Worm (Caenorhabditis elegans) whole organism, L4/young adult: ENCODE data around the gene Y57G11C.1144.
"Not testable (repeated sequence)": the region's sequence is repeated elsewhere in the genome, so short reads cannot be mapped to it uniquely, and the experiment has no call there.

Source experiments
- W03F9.2 ChIP-seq: fragments of 150-350 bp; optimal IDR thresholded peaks from 2 replicates; lab custom pipeline; 2014; ENCODE audit warnings: missing biosample characterization, missing genetic modification characterization
- dao-5 ChIP-seq: sonication (generic microtip); optimal IDR thresholded peaks from 2 replicates; lab custom pipeline; 2016; ENCODE audit warnings: missing genotype, missing genetic modification characterization, moderate library complexity, missing compliant biosample characterization
- him-1 ChIP-seq: sonication (generic microtip); optimal IDR thresholded peaks from 2 replicates; lab custom pipeline; 2016; ENCODE audit warnings: missing genotype, missing genetic modification reagents, missing genetic modification characterization, missing compliant biosample characterization

The Y57G11C.1144 gene

DNA sequence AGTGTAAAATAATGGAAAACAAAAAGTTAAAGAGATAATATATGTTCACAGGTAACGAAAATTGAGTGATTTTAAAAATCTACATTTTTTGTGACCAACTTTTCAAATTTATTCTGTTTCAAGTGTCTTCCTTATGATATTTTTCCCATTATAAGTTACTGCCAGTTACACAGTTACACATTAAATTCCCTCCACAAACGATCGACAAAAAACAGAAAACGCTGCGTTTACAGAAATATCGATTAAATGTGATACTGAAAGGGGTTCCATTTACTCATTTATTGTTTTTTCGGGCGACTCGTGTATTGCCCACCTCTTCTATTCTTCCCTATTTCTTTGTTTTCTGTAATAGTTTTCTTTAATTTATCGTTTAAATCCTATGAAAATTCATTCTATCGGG, at the start of gene Y57G11C.1144:
Gene Y57G11C.1144 (plus strand): TSS at position 301 of the 400 bp plus-strand sequence.
- TF ChIP-seq him-1 (tag; lab: Kevin White, UChicago) (no peak), dao-5 (tag; lab: Kevin White, UChicago) (no peak), W03F9.2 (tag; lab: Kevin White, UChicago) (no peak)

ce11 chrIV:14888889-14889664, 48.0 kb upstream of the Y57G11C.1144 start:
- TF ChIP-seq dao-5 (tag; lab: Kevin White, UChicago) = no peak
- no peak for TF ChIP-seq him-1 (tag; lab: Kevin White, UChicago)
- TF ChIP-seq W03F9.2 (tag; lab: Kevin White, UChicago) = no peak

ce11 chrIV:14890914-14891313, 46.2 kb upstream of the Y57G11C.1144 start:
- TF ChIP-seq dao-5 (tag; lab: Kevin White, UChicago) (no peak), him-1 (tag; lab: Kevin White, UChicago) (no peak), W03F9.2 (tag; lab: Kevin White, UChicago) (no peak)

ce11 chrIV:14891996-14892395, 45.1 kb upstream of the Y57G11C.1144 start:
- no peak for TF ChIP-seq dao-5 (tag; lab: Kevin White, UChicago)
- no peak for TF ChIP-seq him-1 (tag; lab: Kevin White, UChicago)
- no peak for TF ChIP-seq W03F9.2 (tag; lab: Kevin White, UChicago)

DNA sequence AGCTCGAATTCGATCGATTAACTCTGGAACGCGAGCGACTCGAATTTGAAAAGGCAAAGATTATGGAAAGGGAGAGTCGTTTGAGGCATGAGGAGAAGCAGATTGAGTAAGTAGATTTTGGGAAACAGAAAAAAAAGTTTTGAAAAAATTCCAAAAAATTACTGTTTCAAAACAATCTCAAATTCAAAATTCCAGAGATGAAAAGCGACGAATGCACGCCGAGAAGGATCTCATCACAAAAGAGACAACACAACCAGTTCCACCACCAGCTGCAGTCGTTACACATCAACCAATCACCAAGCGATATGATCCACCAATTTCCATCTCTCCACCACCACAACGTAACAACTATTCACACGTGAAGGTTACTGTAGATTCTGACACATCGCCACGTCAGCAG, 42.8 kb upstream of the Y57G11C.1144 start:
- no peak for TF ChIP-seq him-1 (tag; lab: Kevin White, UChicago)
- TF ChIP-seq W03F9.2 (tag; lab: Kevin White, UChicago) = no peak
- no peak for TF ChIP-seq dao-5 (tag; lab: Kevin White, UChicago)

ce11 chrIV:14903188-14903587, 33.9 kb upstream of the Y57G11C.1144 start:
- TF ChIP-seq W03F9.2 (tag; lab: Kevin White, UChicago) (no peak), him-1 (tag; lab: Kevin White, UChicago) (no peak), dao-5 (tag; lab: Kevin White, UChicago) (no peak)

DNA sequence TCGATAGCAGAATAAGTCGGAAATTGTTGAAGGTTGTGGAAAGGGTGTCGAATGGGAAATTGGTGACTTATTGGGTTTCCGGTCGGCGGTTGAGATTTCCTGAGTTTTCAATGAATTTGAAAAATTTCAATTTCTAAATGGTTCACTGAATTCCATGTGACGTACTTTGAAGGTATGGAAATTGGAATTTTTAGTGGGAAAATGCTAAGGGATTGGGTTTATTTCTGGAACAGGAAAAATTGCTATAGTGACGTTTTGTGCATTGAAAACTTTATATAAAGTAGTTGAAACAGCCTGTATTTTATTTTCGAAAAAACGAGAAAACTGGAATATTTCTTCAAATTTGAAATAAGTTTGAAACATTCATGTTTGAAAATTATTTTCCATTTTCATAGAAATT, 27.5 kb upstream of the Y57G11C.1144 start, which contains the start of gene pnc-2:
Gene pnc-2 (minus strand): TSS at position 101 of the 400 bp plus-strand sequence.
- TF ChIP-seq W03F9.2 (tag; lab: Kevin White, UChicago) = no peak

ce11 chrIV:14919310-14919709, 17.8 kb upstream of the Y57G11C.1144 start, which contains the start of gene ccch-5:
ccch-5 (plus strand) TSS chrIV:14919610.
- no peak for TF ChIP-seq W03F9.2 (tag; lab: Kevin White, UChicago)

- TF ChIP-seq him-1 (tag; lab: Kevin White, UChicago) (no peak), W03F9.2 (tag; lab: Kevin White, UChicago) (no peak), dao-5 (tag; lab: Kevin White, UChicago) (no peak)
Measured at ce11 chrIV:14929421-14929820, 7.7 kb upstream of the Y57G11C.1144 start, which contains the start of gene Y57G11C.28. Y57G11C.28 (plus strand) TSS chrIV:14929721.

- TF ChIP-seq dao-5 (tag; lab: Kevin White, UChicago) = no peak
- no peak for TF ChIP-seq him-1 (tag; lab: Kevin White, UChicago)
- no peak for TF ChIP-seq W03F9.2 (tag; lab: Kevin White, UChicago)
Measured at ce11 chrIV:14932640-14933039, 4.5 kb upstream of the Y57G11C.1144 start, which contains the start of gene Y57G11C.1131. Y57G11C.1131 (plus strand) TSS chrIV:14932972.

- TF ChIP-seq W03F9.2, him-1, dao-5 (tag; lab: Kevin White, UChicago): not testable (repeated sequence)
Measured at ce11 chrIV:14938596-14938995, 1.5 kb downstream of the Y57G11C.1144 start, which contains the start of gene Y57G11C.30. Y57G11C.30 (plus strand) TSS chrIV:14938896.

DNA sequence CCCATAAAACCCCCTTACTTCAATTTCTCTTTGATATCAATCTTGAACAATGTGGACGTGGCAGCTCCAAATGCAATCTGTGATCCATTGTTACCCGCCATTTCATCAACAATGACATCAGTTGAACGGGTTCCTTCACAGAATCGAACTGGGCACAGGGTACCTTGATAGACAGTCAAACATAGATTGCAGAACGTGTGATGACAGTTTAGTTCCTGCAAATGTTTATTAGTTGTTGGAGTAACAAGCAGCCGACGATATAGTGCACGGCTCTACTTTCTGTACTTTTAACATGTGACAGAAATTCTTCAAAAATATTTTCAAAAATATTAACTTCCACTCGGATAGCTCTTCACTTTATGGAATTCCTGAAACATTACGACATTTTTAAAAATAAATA, 7.1 kb downstream of the Y57G11C.1144 start, which contains the start of gene Y57G11C.48:
Gene Y57G11C.48 (minus strand): TSS at position 101 of the 400 bp plus-strand sequence.
- TF ChIP-seq dao-5 (tag; lab: Kevin White, UChicago) (no peak), W03F9.2 (tag; lab: Kevin White, UChicago) (no peak), him-1 (tag; lab: Kevin White, UChicago) (no peak)

- TF ChIP-seq him-1 (tag; lab: Kevin White, UChicago) (no peak), W03F9.2 (tag; lab: Kevin White, UChicago) (no peak), dao-5 (tag; lab: Kevin White, UChicago) (no peak)
Measured at ce11 chrIV:14949048-14949447, 11.9 kb downstream of the Y57G11C.1144 start.

ce11 chrIV:14950468-14950867, 13.4 kb downstream of the Y57G11C.1144 start, which contains the start of gene Y41E3.22:
Y41E3.22 (plus strand) TSS chrIV:14950710.
- TF ChIP-seq him-1 (tag; lab: Kevin White, UChicago) (no peak), dao-5 (tag; lab: Kevin White, UChicago) (no peak), W03F9.2 (tag; lab: Kevin White, UChicago) (no peak)
